Worm (Caenorhabditis elegans) whole organism, L2 larva: ENCODE measurements around the gene pigw-1.

ENCODE experiments used
- Y55F3AM.14 ChIP-seq: fragments of 200-800 bp; sonication (Bioruptor generic); optimal IDR thresholded peaks from 2 replicates; lab custom pipeline; 2018; ENCODE audit warnings: mild to moderate bottlenecking, missing genetic modification characterization, missing compliant biosample characterization
- alr-1 ChIP-seq: fragments of 150-350 bp; optimal IDR thresholded peaks from 2 replicates; lab custom pipeline; 2014; ENCODE audit warnings: missing biosample characterization, missing genetic modification characterization
- aly-2 ChIP-seq: fragments of 150-350 bp; optimal IDR thresholded peaks from 2 replicates; lab custom pipeline; 2014; ENCODE audit warnings: missing biosample characterization, missing genetic modification characterization
- ama-1 ChIP-seq: fragments of 150-350 bp; optimal IDR thresholded peaks from 2 replicates; lab custom pipeline; 2018; ENCODE audit warnings: inconsistent platforms
- blmp-1 ChIP-seq: sonication (generic microtip); optimal IDR thresholded peaks from 2 replicates; lab custom pipeline; 2017; ENCODE audit warnings: missing genetic modification characterization, mild to moderate bottlenecking, missing compliant biosample characterization, antibody characterized with exemption, moderate library complexity; ENCODE audit not compliant: insufficient read depth
- ceh-16 ChIP-seq: fragments of 150-350 bp; optimal IDR thresholded peaks from 2 replicates; lab custom pipeline; 2014; ENCODE audit warnings: missing biosample characterization, missing genetic modification characterization
- crh-2 ChIP-seq: sonication (generic microtip); optimal IDR thresholded peaks from 2 replicates; lab custom pipeline; 2017; ENCODE audit warnings: missing biosample characterization, missing genetic modification characterization
- elt-3 ChIP-seq: sonication (generic microtip); optimal IDR thresholded peaks from 2 replicates; lab custom pipeline; 2017; ENCODE audit warnings: missing biosample characterization, missing genetic modification characterization
- fos-1 ChIP-seq: fragments of 150-350 bp; optimal IDR thresholded peaks from 2 replicates; lab custom pipeline; 2014; ENCODE audit warnings: missing biosample characterization, missing genetic modification characterization
- gmeb-1 ChIP-seq: fragments of 150-350 bp; optimal IDR thresholded peaks from 2 replicates; lab custom pipeline; 2014; ENCODE audit warnings: missing biosample characterization, missing genetic modification characterization
- lin-11 ChIP-seq: fragments of 150-350 bp; sonication (generic microtip); optimal IDR thresholded peaks from 2 replicates; lab custom pipeline; 2014; ENCODE audit warnings: missing biosample characterization, missing genetic modification characterization, inconsistent platforms, mixed read lengths
- lin-13 ChIP-seq: fragments of 150-350 bp; optimal IDR thresholded peaks from 2 replicates; lab custom pipeline; 2014; ENCODE audit warnings: missing biosample characterization, missing genetic modification reagents, missing genetic modification characterization
- lin-39 ChIP-seq: fragments of 150-350 bp; optimal IDR thresholded peaks from 2 replicates; lab custom pipeline; 2014; ENCODE audit warnings: missing biosample characterization, missing genetic modification reagents, missing genetic modification characterization
- lsy-2 ChIP-seq, 2 experiments: fragments of 150-350 bp in 1 of 2; sonication (generic microtip) in 1 of 2; optimal IDR thresholded peaks; 2 replicates each; lab custom pipeline; 2014 to 2017; ENCODE audit warnings: missing biosample characterization in 2 of 2, missing genetic modification characterization in 2 of 2
- mdl-1 ChIP-seq, 2 experiments: fragments of 150-350 bp in 1 of 2; sonication (generic microtip) in 1 of 2; optimal IDR thresholded peaks; 2 replicates each; lab custom pipeline; 2017; ENCODE audit warnings: missing biosample characterization in 2 of 2, missing genetic modification characterization in 2 of 2
- nhr-10 ChIP-seq: sonication (generic microtip); optimal IDR thresholded peaks from 2 replicates; lab custom pipeline; 2017; ENCODE audit warnings: missing biosample characterization, missing genetic modification characterization
- nhr-11 ChIP-seq: fragments of 150-350 bp; optimal IDR thresholded peaks from 2 replicates; lab custom pipeline; 2014; ENCODE audit warnings: missing biosample characterization, missing genetic modification characterization
- nhr-12 ChIP-seq: fragments of 150-350 bp; optimal IDR thresholded peaks from 2 replicates; lab custom pipeline; 2014; ENCODE audit warnings: missing biosample characterization, missing genetic modification characterization
- nhr-129 ChIP-seq: fragments of 150-350 bp; optimal IDR thresholded peaks from 2 replicates; lab custom pipeline; 2014; ENCODE audit warnings: missing biosample characterization, missing genetic modification characterization
- nhr-23 ChIP-seq: fragments of 150-350 bp; optimal IDR thresholded peaks from 2 replicates; lab custom pipeline; 2014; ENCODE audit warnings: missing biosample characterization, missing genetic modification reagents, missing genetic modification characterization
- nhr-237 ChIP-seq: fragments of 150-350 bp; optimal IDR thresholded peaks from 2 replicates; lab custom pipeline; 2014; ENCODE audit warnings: missing biosample characterization, missing genetic modification characterization
- nhr-25 ChIP-seq: fragments of 150-350 bp; sonication (generic microtip); optimal IDR thresholded peaks from 3 replicates; lab custom pipeline; 2014; ENCODE audit warnings: missing biosample characterization, missing genetic modification characterization
- nhr-6 ChIP-seq: fragments of 150-350 bp; optimal IDR thresholded peaks from 2 replicates; lab custom pipeline; 2014; ENCODE audit warnings: missing biosample characterization, missing genetic modification characterization
- nhr-77 ChIP-seq: fragments of 150-350 bp; optimal IDR thresholded peaks from 2 replicates; lab custom pipeline; 2014; ENCODE audit warnings: missing biosample characterization, missing genetic modification characterization
- sem-4 ChIP-seq: fragments of 150-350 bp; optimal IDR thresholded peaks from 2 replicates; lab custom pipeline; 2014; ENCODE audit warnings: missing biosample characterization, missing genetic modification reagents, missing genetic modification characterization
- skn-1 ChIP-seq: sonication (generic microtip); optimal IDR thresholded peaks from 2 replicates; lab custom pipeline; 2017; ENCODE audit warnings: missing biosample characterization, missing genetic modification characterization
- sma-3 ChIP-seq: sonication (generic microtip); optimal IDR thresholded peaks from 2 replicates; lab custom pipeline; 2016; ENCODE audit warnings: missing genetic modification reagents, missing genetic modification characterization, missing compliant biosample characterization
- sma-9 ChIP-seq, 2 experiments: fragments of 150-350 bp in 1 of 2; sonication (generic microtip) in 1 of 2; optimal IDR thresholded peaks; 2 replicates each; lab custom pipeline; 2014 to 2016; ENCODE audit warnings: missing genetic modification characterization in 2 of 2, mild to moderate bottlenecking in 1 of 2, missing biosample characterization in 1 of 2, missing compliant biosample characterization in 1 of 2, missing genetic modification reagents in 1 of 2, moderate library complexity in 1 of 2
- snpc-4 ChIP-seq: fragments of 150-350 bp; optimal IDR thresholded peaks from 2 replicates; lab custom pipeline; 2014; ENCODE audit warnings: missing biosample characterization, missing genetic modification characterization
- unc-55 ChIP-seq: fragments of 150-350 bp; sonication (generic microtip); optimal IDR thresholded peaks from 3 replicates; lab custom pipeline; 2014; ENCODE audit warnings: missing biosample characterization, missing genetic modification reagents, missing genetic modification characterization

The pigw-1 gene

ce11 chrII:2925806-2926558 is 41.3 kb upstream of the pigw-1 start:
- TF ChIP-seq nhr-10 (tag; lab: Kevin White, UChicago), result no peak
- TF ChIP-seq gmeb-1 (tag; lab: Kevin White, UChicago), result no peak
- no peak for TF ChIP-seq elt-3
- no peak for TF ChIP-seq skn-1 (tag; lab: Kevin White, UChicago)
- no peak for TF ChIP-seq snpc-4 (tag; lab: Kevin White, UChicago)
- no peak for TF ChIP-seq sem-4 (tag; lab: Kevin White, UChicago)
- no peak for TF ChIP-seq alr-1 (tag; lab: Kevin White, UChicago)
- no peak for TF ChIP-seq nhr-12 (tag; lab: Kevin White, UChicago)
- no peak for TF ChIP-seq lin-11 (tag; lab: Kevin White, UChicago)
- TF ChIP-seq nhr-23 (tag; lab: Kevin White, UChicago), result no peak
- no peak for TF ChIP-seq nhr-77 (tag; lab: Kevin White, UChicago)
- TF ChIP-seq unc-55 (GFP tag; lab: Kevin White, UChicago), result no peak

ce11 chrII:2925032-2925431 is 40.3 kb upstream of the pigw-1 start:
- no peak for TF ChIP-seq ceh-16
- TF ChIP-seq lin-13, result no peak
- TF ChIP-seq nhr-6 (tag; lab: Kevin White, UChicago), result no peak
- no peak for TF ChIP-seq unc-55 (GFP tag; lab: Kevin White, UChicago)
- TF ChIP-seq nhr-23 (tag; lab: Kevin White, UChicago), result no peak
- no peak for TF ChIP-seq nhr-12 (tag; lab: Kevin White, UChicago)
- TF ChIP-seq mdl-1 (tag; optimal IDR thresholded peaks at IDR 0.05; lab: Kevin White, UChicago), result no peak
- TF ChIP-seq fos-1, result no peak
- no peak for TF ChIP-seq lsy-2 (tag; optimal IDR thresholded peaks at IDR 0.05; lab: Kevin White, UChicago)
- TF ChIP-seq sma-9 (GFP tag; optimal IDR thresholded peaks at IDR 0.05; lab: Kevin White, UChicago), result no peak
- no peak for TF ChIP-seq sma-9 (tag; optimal IDR thresholded peaks at IDR 0.05; lab: Kevin White, UChicago)
- no peak for TF ChIP-seq skn-1 (tag; lab: Kevin White, UChicago)
- TF ChIP-seq sem-4 (tag; lab: Kevin White, UChicago), result no peak
- no peak for TF ChIP-seq Y55F3AM.14 (GFP tag; lab: Kevin White, UChicago)
- no peak for TF ChIP-seq nhr-237
- no peak for TF ChIP-seq ama-1 (lab: Kevin White, UChicago)
- TF ChIP-seq nhr-25, result no peak
- no peak for TF ChIP-seq crh-2 (tag; lab: Kevin White, UChicago)
- no peak for TF ChIP-seq nhr-129 (tag; lab: Kevin White, UChicago)

- peak; percentile 5 for TF ChIP-seq fos-1
- no peak for TF ChIP-seq blmp-1 (tag; lab: Kevin White, UChicago)
Measured at ce11 chrII:2923617-2924016, 38.9 kb upstream of the pigw-1 start, which contains the start of gene ZK355.2. TSS of gene ZK355.2 (plus strand) at chrII:2923917.

- no peak for TF ChIP-seq skn-1 (tag; lab: Kevin White, UChicago)
- TF ChIP-seq blmp-1 (tag; lab: Kevin White, UChicago), result no peak
- no peak for TF ChIP-seq aly-2
- no peak for TF ChIP-seq crh-2 (tag; lab: Kevin White, UChicago)
- TF ChIP-seq nhr-11 (tag; lab: Kevin White, UChicago), result no peak
Measured at ce11 chrII:2922782-2923181, 38.1 kb upstream of the pigw-1 start.

- TF ChIP-seq sma-3 (GFP tag; lab: Kevin White, UChicago) (no peak), lin-39 (tag; lab: Kevin White, UChicago) (no peak), crh-2 (tag; lab: Kevin White, UChicago) (peak; percentile 42), fos-1 (peak; percentile 41), Y55F3AM.14 (GFP tag; lab: Kevin White, UChicago) (no peak)
Measured at ce11 chrII:2922359-2922758, 37.6 kb upstream of the pigw-1 start.

- no peak for TF ChIP-seq ama-1 (lab: Kevin White, UChicago)
- no peak for TF ChIP-seq nhr-23 (tag; lab: Kevin White, UChicago)
- no peak for TF ChIP-seq lin-39 (tag; lab: Kevin White, UChicago)
- TF ChIP-seq, all 48 proteins: peak for 0
Measured at ce11 chrII:2921860-2922259, 37.1 kb upstream of the pigw-1 start.
